Fruit fly (Drosophila melanogaster): ENCODE results near the gene XNP.

XNP gene

DNA sequence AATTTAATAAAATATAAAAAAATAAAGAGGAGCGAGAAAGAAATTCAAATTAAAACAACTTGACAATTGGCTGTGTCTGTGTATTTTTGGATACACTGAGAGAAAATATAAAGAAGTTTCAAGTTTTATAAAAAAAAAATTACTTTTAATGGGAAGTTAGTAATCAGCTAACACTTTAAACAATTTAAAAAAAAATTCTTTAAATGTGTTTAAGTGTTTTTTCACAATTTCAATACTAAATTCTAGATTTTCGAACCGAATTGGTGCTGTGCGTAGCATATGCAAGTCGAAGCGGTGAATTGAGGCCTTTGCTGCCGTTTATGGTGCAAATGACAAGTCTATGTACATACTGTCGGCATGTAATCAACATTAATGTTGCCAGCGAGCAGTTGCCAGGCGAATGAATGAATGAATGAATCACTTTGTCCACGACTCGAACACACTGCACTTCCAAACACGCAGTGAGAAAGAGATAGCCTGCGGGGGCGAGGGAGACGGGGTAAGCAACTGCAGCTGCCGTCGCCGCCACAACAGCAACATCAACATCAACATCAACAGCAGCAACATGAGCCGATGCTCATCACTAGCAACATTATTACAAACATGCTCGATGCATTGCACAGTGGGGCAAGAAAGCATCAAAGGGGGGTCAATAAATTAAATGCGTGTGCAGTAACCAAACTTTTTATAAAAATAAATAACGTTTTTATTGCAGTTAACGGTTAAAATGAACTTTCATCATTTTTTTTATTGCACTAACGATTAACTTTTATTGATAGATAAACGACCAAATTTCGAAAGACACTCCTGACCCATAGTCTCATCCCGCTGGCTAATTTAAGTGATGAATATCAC, 36.9 kb downstream of the XNP start (continued):
- TF ChIP-seq odd (GFP tag; optimal IDR thresholded peaks at IDR 0.05) (peak; percentile 36), Ssrp (tag; optimal IDR thresholded peaks at IDR 0.05) (peak; percentile 83), CG31224 (GFP tag; IDR thresholded peaks at IDR 0.05) (no peak), cg (GFP tag; optimal IDR thresholded peaks at IDR 0.05) (no peak), unc-4 (GFP tag; IDR thresholded peaks at IDR 0.05; ENCODE audit: partially characterized antibody) (no peak), Fer3 (tag; optimal IDR thresholded peaks at IDR 0.05) (peak; percentile 38), CG7928 (GFP tag; optimal IDR thresholded peaks at IDR 0.05) (no peak), lola (GFP tag; optimal IDR thresholded peaks at IDR 0.05) (peak in 1 of 3 experiments; percentile 81), dati (GFP tag; IDR thresholded peaks at IDR 0.05) (no peak), ham (GFP tag; IDR thresholded peaks at IDR 0.05) (no peak), kni (GFP tag; optimal IDR thresholded peaks at IDR 0.05) (peak; percentile 33), CG3838 (GFP tag; optimal IDR thresholded peaks at IDR 0.05) (peak; percentile 77), CG10147 (GFP tag; optimal IDR thresholded peaks at IDR 0.05) (no peak), fd3F (GFP tag; optimal IDR thresholded peaks at IDR 0.05) (no peak), ind (GFP tag; optimal IDR thresholded peaks at IDR 0.05) (peak; percentile 53), wdn (GFP tag; IDR thresholded peaks at IDR 0.05) (no peak), her (GFP tag; optimal IDR thresholded peaks at IDR 0.05) (peak; percentile 7), slbo (GFP tag; IDR thresholded peaks at IDR 0.05) (peak; percentile 34; the same call in 1 of the 2 replicates), kah (GFP tag; optimal IDR thresholded peaks at IDR 0.05) (no peak), CG10462 (GFP tag; optimal IDR thresholded peaks at IDR 0.05) (peak; percentile 47), CG42726 (GFP tag; IDR thresholded peaks at IDR 0.05; ENCODE audit: partially characterized antibody) (no peak), CG2120 (GFP tag; optimal IDR thresholded peaks at IDR 0.05) (no peak), CG12071 (GFP tag; optimal IDR thresholded peaks at IDR 0.05) (no peak), Dref (GFP tag; IDR thresholded peaks at IDR 0.05) (no peak), CG1603 (tag; optimal IDR thresholded peaks at IDR 0.05) (peak; percentile 79), CG34224 (GFP tag; IDR thresholded peaks at IDR 0.05; ENCODE audit: partially characterized antibody) (no peak), disco-r (GFP tag; optimal IDR thresholded peaks at IDR 0.05) (peak; percentile 16), Hey (tag; optimal IDR thresholded peaks at IDR 0.05) (no peak), NC2β (GFP tag; optimal IDR thresholded peaks at IDR 0.05) (peak; percentile 75), CG10321 (GFP tag; IDR thresholded peaks at IDR 0.05) (no peak; the same call in 1 of the 2 replicates), fd64A (GFP tag; optimal IDR thresholded peaks at IDR 0.05) (no peak), CG5180 (GFP tag; optimal IDR thresholded peaks at IDR 0.05) (peak; percentile 96), Ravus (GFP tag; IDR thresholded peaks at IDR 0.05) (no peak), CG8359 (GFP tag; optimal IDR thresholded peaks at IDR 0.05; ENCODE audit: borderline replicate concordance) (peak; percentile 39), stc (GFP tag; IDR thresholded peaks at IDR 0.05) (peak; percentile 61), so (GFP tag; IDR thresholded peaks at IDR 0.05) (peak; percentile 55; the same call in 1 of the 3 replicates), CG3281 (GFP tag; optimal IDR thresholded peaks at IDR 0.05) (no peak), Hsf (GFP tag; optimal IDR thresholded peaks at IDR 0.05) (peak; percentile 66), hb (GFP tag; IDR thresholded peaks at IDR 0.05; ENCODE audit: partially characterized antibody) (no peak), twi (tag; optimal IDR thresholded peaks at IDR 0.05) (peak; percentile 3), lov (optimal IDR thresholded peaks at IDR 0.05) (no peak), lov (GFP tag; IDR thresholded peaks at IDR 0.05) (no peak; the same call in 2 of the 3 replicates), BEAF-32 (GFP tag; optimal IDR thresholded peaks at IDR 0.05) (no peak), z (GFP tag; IDR thresholded peaks at IDR 0.05) (no peak), CG3847 (GFP tag; IDR thresholded peaks at IDR 0.05) (no peak), CG4360 (GFP tag; IDR thresholded peaks at IDR 0.05) (no peak), Dp (GFP tag; optimal IDR thresholded peaks at IDR 0.05) (no peak), Doc3 (GFP tag; IDR thresholded peaks at IDR 0.05; ENCODE audit: partially characterized antibody) (no peak), Antp (GFP tag; optimal IDR thresholded peaks at IDR 0.05) (peak; percentile 60)

Measured in whole organism, embryonic.